Fruit fly (Drosophila melanogaster) whole organism, embryonic: ENCODE results near the gene dyl.

Source experiments
- Aef1 ChIP-seq: fragments of 200-800 bp; sonication (Bioruptor generic); IDR thresholded peaks from 3 replicates; pipeline ENCODE4 v1.3.6; 2022; ENCODE audit warnings: missing biosample characterization, missing genetic modification characterization
- Bdp1 ChIP-seq: fragments of 200-800 bp; sonication (Bioruptor generic); optimal IDR thresholded peaks from 3 replicates; lab custom pipeline; 2016; ENCODE audit warnings: missing biosample characterization, missing genetic modification characterization
- Bgb ChIP-seq: fragments of 200-800 bp; sonication (Bioruptor generic); IDR thresholded peaks from 2 replicates; pipeline ENCODE4 v1.3.6; 2022; ENCODE audit warnings: missing biosample characterization, missing genetic modification characterization; ENCODE audit not compliant: partially characterized antibody
- Blimp-1 ChIP-seq: fragments of 200-800 bp; sonication (Bioruptor generic); optimal IDR thresholded peaks from 3 replicates; lab custom pipeline; 2018; ENCODE audit warnings: missing biosample characterization, missing genetic modification characterization, mild to moderate bottlenecking, moderate library complexity, missing genetic modification reagents
- CG1024 ChIP-seq: fragments of 200-800 bp; sonication (Bioruptor generic); IDR thresholded peaks from 2 replicates; pipeline ENCODE4 v1.3.6; 2022; ENCODE audit warnings: missing biosample characterization, missing genetic modification characterization
- CG10462 ChIP-seq: fragments of 200-800 bp; sonication (Bioruptor generic); optimal IDR thresholded peaks from 2 replicates; lab custom pipeline; 2016; ENCODE audit warnings: missing biosample characterization, missing genetic modification characterization
- CG10565 ChIP-seq: fragments of 200-800 bp; sonication (Bioruptor generic); optimal IDR thresholded peaks from 3 replicates; lab custom pipeline; 2016; ENCODE audit warnings: missing biosample characterization, mild to moderate bottlenecking, missing genetic modification characterization
- CG14014 ChIP-seq: fragments of 200-800 bp; sonication (Bioruptor generic); IDR thresholded peaks from 2 replicates; pipeline ENCODE4 v1.3.6; 2022; ENCODE audit warnings: missing biosample characterization, missing genetic modification characterization
- CG15073 ChIP-seq: fragments of 200-800 bp; sonication (Bioruptor generic); optimal IDR thresholded peaks from 2 replicates; lab custom pipeline; 2016; ENCODE audit warnings: missing biosample characterization, missing genetic modification characterization
- CG1603 ChIP-seq: fragments of 200-800 bp; sonication (Bioruptor generic); optimal IDR thresholded peaks from 2 replicates; lab custom pipeline; 2019; ENCODE audit warnings: missing biosample characterization, mild to moderate bottlenecking, missing genetic modification characterization, moderate library complexity
- CG17328 ChIP-seq: fragments of 200-800 bp; sonication (Bioruptor generic); IDR thresholded peaks from 2 replicates; pipeline ENCODE4 v1.3.6; 2022; ENCODE audit warnings: missing biosample characterization, missing genetic modification characterization
- CG31224 ChIP-seq: fragments of 200-800 bp; sonication (Bioruptor generic); IDR thresholded peaks from 2 replicates; pipeline ENCODE4 v1.3.6; 2022; ENCODE audit warnings: missing biosample characterization, missing genetic modification characterization
- CG32532 ChIP-seq: fragments of 200-800 bp; sonication (Bioruptor generic); IDR thresholded peaks from 2 replicates; pipeline ENCODE4 v1.3.6; 2022; ENCODE audit warnings: missing biosample characterization, missing genetic modification characterization
- CG3726 ChIP-seq: fragments of 200-800 bp; sonication (Bioruptor generic); IDR thresholded peaks from 3 replicates; pipeline ENCODE4, ENCODE4 v1.3.6; 2022; ENCODE audit warnings: missing biosample characterization, missing genetic modification characterization
- CG3847 ChIP-seq: fragments of 200-800 bp; sonication (Bioruptor generic); IDR thresholded peaks from 2 replicates; pipeline ENCODE4 v1.3.6; 2022; ENCODE audit warnings: missing biosample characterization, missing genetic modification characterization
- CG4730 ChIP-seq: fragments of 200-800 bp; sonication (Bioruptor generic); IDR thresholded peaks from 2 replicates; pipeline ENCODE4 v1.3.6; 2022; ENCODE audit warnings: missing biosample characterization, missing genetic modification characterization
- CG5180 ChIP-seq: fragments of 200-800 bp; sonication (Bioruptor generic); optimal IDR thresholded peaks from 3 replicates; lab custom pipeline; 2017; ENCODE audit warnings: missing biosample characterization, missing genetic modification characterization, mild to moderate bottlenecking, moderate library complexity, missing genetic modification reagents
- CG7271 ChIP-seq: fragments of 200-800 bp; sonication (Bioruptor generic); optimal IDR thresholded peaks from 2 replicates; lab custom pipeline; 2018; ENCODE audit warnings: missing biosample characterization, mild to moderate bottlenecking, missing genetic modification characterization, moderate library complexity
- CG7745 ChIP-seq: fragments of 200-800 bp; sonication (Bioruptor generic); optimal IDR thresholded peaks from 2 replicates; lab custom pipeline; 2018; ENCODE audit warnings: missing biosample characterization, mild to moderate bottlenecking, missing genetic modification characterization, moderate library complexity
- CG7786 ChIP-seq: fragments of 200-800 bp; sonication (Bioruptor generic); optimal IDR thresholded peaks from 2 replicates; lab custom pipeline; 2016; ENCODE audit warnings: missing biosample characterization, missing genetic modification characterization
- CG7839 ChIP-seq: fragments of 200-800 bp; sonication (Bioruptor generic); optimal IDR thresholded peaks from 3 replicates; lab custom pipeline; 2018; ENCODE audit warnings: missing biosample characterization, mild to moderate bottlenecking, missing genetic modification characterization, moderate library complexity
- CG8281 ChIP-seq: fragments of 200-800 bp; sonication (Bioruptor generic); optimal IDR thresholded peaks from 2 replicates; lab custom pipeline; 2018; ENCODE audit warnings: missing biosample characterization, mild to moderate bottlenecking, missing genetic modification characterization, moderate library complexity
- CG8765 ChIP-seq: fragments of 200-800 bp; sonication (Bioruptor generic); IDR thresholded peaks from 2 replicates; pipeline ENCODE4 v1.3.6; 2022; ENCODE audit warnings: missing biosample characterization, missing genetic modification characterization
- Camta ChIP-seq: fragments of 200-800 bp; sonication (Bioruptor generic); optimal IDR thresholded peaks from 2 replicates; lab custom pipeline; 2016; ENCODE audit warnings: missing biosample characterization, missing genetic modification characterization
- D ChIP-seq, 2 experiments: fragments of 200-800 bp in 1 of 2; fragments of >200 bp in 1 of 2; sonication (Bioruptor generic) in 1 of 2; optimal IDR thresholded peaks; 2 replicates in 1 of 2; 3 replicates in 1 of 2; lab custom pipeline; 2017; ENCODE audit warnings: mild to moderate bottlenecking in 1 of 2, missing biosample characterization in 1 of 2, missing genetic modification characterization in 1 of 2, missing genetic modification reagents in 1 of 2
- D19B ChIP-seq: fragments of 200-800 bp; sonication (Bioruptor generic); optimal IDR thresholded peaks from 2 replicates; lab custom pipeline; 2017; ENCODE audit warnings: missing biosample characterization, mild to moderate bottlenecking, missing genetic modification characterization
- Dip3 ChIP-seq: fragments of 200-800 bp; sonication (Bioruptor generic); optimal IDR thresholded peaks from 3 replicates; lab custom pipeline; 2016; ENCODE audit warnings: missing biosample characterization, missing genetic modification characterization
- Doc2 ChIP-seq: fragments of 200-800 bp; sonication (Bioruptor generic); IDR thresholded peaks from 2 replicates; pipeline ENCODE4 v1.3.6; 2022; ENCODE audit warnings: missing biosample characterization, missing genetic modification characterization
- Dref ChIP-seq: fragments of 200-800 bp; sonication (Bioruptor generic); IDR thresholded peaks from 2 replicates; pipeline ENCODE4 v1.3.6; 2022; ENCODE audit warnings: missing biosample characterization, missing genetic modification characterization
- HLH3B ChIP-seq: fragments of 200-800 bp; sonication (Bioruptor generic); IDR thresholded peaks from 2 replicates; pipeline ENCODE4 v1.3.6; 2022; ENCODE audit warnings: missing biosample characterization, missing genetic modification characterization
- Hand ChIP-seq: fragments of 200-800 bp; sonication (Bioruptor generic); optimal IDR thresholded peaks from 2 replicates; lab custom pipeline; 2017; ENCODE audit warnings: mild to moderate bottlenecking, missing biosample characterization, missing genetic modification reagents, missing genetic modification characterization
- NC2α ChIP-seq: fragments of 200-800 bp; sonication (Bioruptor generic); optimal IDR thresholded peaks from 2 replicates; lab custom pipeline; 2016; ENCODE audit warnings: missing biosample characterization, missing genetic modification characterization
- Neu2 ChIP-seq: fragments of 200-800 bp; sonication (Bioruptor generic); optimal IDR thresholded peaks from 3 replicates; lab custom pipeline; 2016; ENCODE audit warnings: missing biosample characterization, missing genetic modification characterization, borderline replicate concordance
- Trl ChIP-seq, 3 experiments: fragments of >200 bp in 2 of 3; fragments of 200-800 bp in 1 of 3; sonication (Bioruptor generic) in 1 of 3; optimal IDR thresholded peaks; 2 replicates in 1 of 3; 3 replicates in 2 of 3; lab custom pipeline; 2016 to 2017; ENCODE audit warnings: missing biosample characterization in 1 of 3, missing genetic modification characterization in 1 of 3
- Vsx1 ChIP-seq: fragments of 200-800 bp; sonication (Bioruptor generic); optimal IDR thresholded peaks from 2 replicates; lab custom pipeline; 2017; ENCODE audit warnings: missing biosample characterization, mild to moderate bottlenecking, missing genetic modification characterization, missing genetic modification reagents
- ash1 ChIP-seq: fragments of 200-800 bp; sonication (Bioruptor generic); optimal IDR thresholded peaks from 2 replicates; lab custom pipeline; 2018; ENCODE audit warnings: missing biosample characterization, mild to moderate bottlenecking, missing genetic modification characterization
- bsh ChIP-seq, 2 experiments: fragments of 200-800 bp; sonication (Bioruptor generic); optimal IDR thresholded peaks; 2 replicates each; lab custom pipeline; 2017 to 2018; ENCODE audit warnings: mild to moderate bottlenecking in 2 of 2, missing biosample characterization in 2 of 2, missing genetic modification characterization in 2 of 2, moderate library complexity in 1 of 2
- btn ChIP-seq: fragments of 200-800 bp; sonication (Bioruptor generic); optimal IDR thresholded peaks from 2 replicates; lab custom pipeline; 2016; ENCODE audit warnings: missing biosample characterization, missing genetic modification characterization
- dysf ChIP-seq: fragments of 200-800 bp; sonication (Bioruptor generic); IDR thresholded peaks from 3 replicates; pipeline ENCODE4 v1.3.6; 2022; ENCODE audit warnings: missing biosample characterization, missing genetic modification characterization
- h ChIP-seq: fragments of >200 bp; optimal IDR thresholded peaks from 2 replicates; lab custom pipeline; 2017
- mam ChIP-seq: fragments of 200-800 bp; sonication (Bioruptor generic); optimal IDR thresholded peaks from 3 replicates; lab custom pipeline; 2016; ENCODE audit warnings: missing biosample characterization, missing genetic modification characterization
- nerfin-2 ChIP-seq: fragments of 200-800 bp; sonication (Bioruptor generic); IDR thresholded peaks from 2 replicates; pipeline ENCODE4 v1.3.6; 2022; ENCODE audit warnings: missing biosample characterization, missing genetic modification characterization; ENCODE audit not compliant: partially characterized antibody
- phol ChIP-seq: fragments of 200-800 bp; sonication (Bioruptor generic); optimal IDR thresholded peaks from 3 replicates; lab custom pipeline; 2018; ENCODE audit warnings: missing biosample characterization, mild to moderate bottlenecking, missing genetic modification characterization, moderate library complexity
- row ChIP-seq: fragments of 200-800 bp; sonication (Bioruptor generic); IDR thresholded peaks from 3 replicates; pipeline ENCODE4 v1.3.6; 2022; ENCODE audit warnings: missing biosample characterization, missing genetic modification characterization
- run ChIP-seq: fragments of 200-800 bp; sonication (Bioruptor generic); optimal IDR thresholded peaks from 3 replicates; lab custom pipeline; 2018; ENCODE audit warnings: missing biosample characterization, mild to moderate bottlenecking, missing genetic modification characterization
- sens ChIP-seq: fragments of 200-800 bp; sonication (Bioruptor generic); peaks from one replicate; lab custom pipeline; 2016; ENCODE audit warnings: missing biosample characterization, missing genetic modification characterization
- sens-2 ChIP-seq: fragments of 200-800 bp; sonication (Bioruptor generic); IDR thresholded peaks from 2 replicates; pipeline ENCODE4 v1.3.6; 2022; ENCODE audit warnings: missing biosample characterization, missing genetic modification characterization
- slp2 ChIP-seq: fragments of 200-800 bp; sonication (Bioruptor generic); optimal IDR thresholded peaks from 2 replicates; lab custom pipeline; 2016; ENCODE audit warnings: missing biosample characterization, missing genetic modification characterization
- sr ChIP-seq: fragments of 200-800 bp; sonication (Bioruptor generic); IDR thresholded peaks from 3 replicates; pipeline ENCODE4 v1.3.6; 2022; ENCODE audit warnings: missing biosample characterization, missing genetic modification characterization
- ssp ChIP-seq: fragments of 200-800 bp; sonication (Bioruptor generic); IDR thresholded peaks from 2 replicates; pipeline ENCODE4 v1.3.6; 2022; ENCODE audit warnings: missing biosample characterization, missing genetic modification characterization
- ttk ChIP-seq: fragments of 200-800 bp; sonication (Bioruptor generic); IDR thresholded peaks from 2 replicates; pipeline ENCODE4 v2.1.2; 2022; ENCODE audit warnings: missing biosample characterization, missing genetic modification characterization
- yki ChIP-seq: fragments of >200 bp; optimal IDR thresholded peaks from 3 replicates; lab custom pipeline; 2018

Gene dyl

DNA sequence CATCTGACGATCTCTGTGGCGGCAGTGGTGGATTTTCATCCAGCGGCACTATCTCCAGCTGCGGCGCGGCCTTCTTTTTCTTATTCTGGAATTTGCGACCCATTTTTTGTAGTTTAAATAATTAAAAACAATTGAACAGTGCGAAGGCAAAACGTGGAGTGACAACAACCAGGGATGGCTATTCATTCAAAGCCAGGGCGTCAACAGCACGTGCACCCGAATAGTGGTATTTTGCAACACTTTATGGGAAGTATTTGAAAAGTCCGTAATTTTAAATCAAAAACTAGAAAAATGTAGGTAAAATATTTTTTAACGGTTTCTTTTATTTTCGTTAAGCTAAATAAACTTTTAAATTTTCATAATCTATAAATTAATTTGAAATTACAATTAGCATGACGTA, 24.9 kb downstream of the dyl start, which contains the start of gene CG11583 (continued):
- no peak for TF ChIP-seq dysf (GFP tag; lab: Robert Waterston, UW)
- peak; percentile 66 for TF ChIP-seq CG32532 (GFP tag; lab: Robert Waterston, UW)
- TF ChIP-seq CG14014 = peak; percentile 25; the same call in 1 of the 2 replicates
- no peak for TF ChIP-seq h (lab: Kevin White, UChicago)
- TF ChIP-seq btn = no peak
- no peak for TF ChIP-seq CG8765 (GFP tag; lab: Robert Waterston, UW)
- TF ChIP-seq Vsx1 = no peak
- TF ChIP-seq Bgb (GFP tag; lab: Robert Waterston, UW) = no peak
- TF ChIP-seq CG31224 (GFP tag; lab: Robert Waterston, UW) = no peak
- peak; percentile 25 for TF ChIP-seq slp2 (GFP tag; lab: Kevin White, UChicago)
- TF ChIP-seq CG5180 (GFP tag; lab: Kevin White, UChicago) = no peak
- TF ChIP-seq Dip3 = peak; percentile 54
- TF ChIP-seq CG7745 = no peak
- TF ChIP-seq sens-2 (GFP tag; lab: Robert Waterston, UW) = no peak
- no peak for TF ChIP-seq ash1 (GFP tag; lab: Kevin White, UChicago)
- no peak for TF ChIP-seq CG15073 (GFP tag; lab: Kevin White, UChicago)
- TF ChIP-seq CG1024 (GFP tag; lab: Robert Waterston, UW) = no peak
- no peak for TF ChIP-seq sr (GFP tag; lab: Robert Waterston, UW)
- peak; percentile 68 for TF ChIP-seq CG3847
- TF ChIP-seq Dref (GFP tag; lab: Robert Waterston, UW) = peak; percentile 38; the same call in 1 of the 2 replicates
- no peak for TF ChIP-seq CG4730 (GFP tag; lab: Robert Waterston, UW)
- TF ChIP-seq Blimp-1 = no peak
- no peak for TF ChIP-seq NC2α (GFP tag; lab: Kevin White, UChicago)
- no peak for TF ChIP-seq Bdp1
- no peak for TF ChIP-seq D19B
- TF ChIP-seq CG7271 (tag; lab: Kevin White, UChicago) = no peak
- no peak for TF ChIP-seq Doc2 (GFP tag; lab: Robert Waterston, UW)
- no peak for TF ChIP-seq CG10462
- TF ChIP-seq D (optimal IDR thresholded peaks at IDR 0.05; lab: Kevin White, UChicago) = no peak
- no peak for TF ChIP-seq D (GFP tag; optimal IDR thresholded peaks at IDR 0.05; lab: Kevin White, UChicago)
- no peak for TF ChIP-seq CG8281 (tag; lab: Kevin White, UChicago)
- peak; percentile 64 for TF ChIP-seq CG1603 (tag; lab: Kevin White, UChicago)
- TF ChIP-seq nerfin-2 (GFP tag; lab: Robert Waterston, UW) = no peak
- TF ChIP-seq Hand = no peak
- no peak for TF ChIP-seq Aef1 (GFP tag; lab: Robert Waterston, UW)
- TF ChIP-seq CG17328 = no peak
- TF ChIP-seq bsh (GFP tag; optimal IDR thresholded peaks at IDR 0.05; lab: Kevin White, UChicago) = no peak
- no peak for TF ChIP-seq Neu2 (GFP tag; lab: Kevin White, UChicago)
- peak; percentile 93 for TF ChIP-seq sens (GFP tag; lab: Kevin White, UChicago)
- TF ChIP-seq CG7786 = peak; percentile 40
- no peak for TF ChIP-seq ssp (GFP tag; lab: Robert Waterston, UW)
- TF ChIP-seq row = peak; percentile 67
- no peak for TF ChIP-seq ttk
- no peak for TF ChIP-seq Trl (optimal IDR thresholded peaks at IDR 0.05; lab: Kevin White, UChicago)
- peak; percentile 34 for TF ChIP-seq Trl (GFP tag; optimal IDR thresholded peaks at IDR 0.05; lab: Kevin White, UChicago)
- TF ChIP-seq mam (GFP tag; lab: Kevin White, UChicago) = peak; percentile 69
- no peak for TF ChIP-seq yki (lab: Kevin White, UChicago)
- TF ChIP-seq Camta (GFP tag; lab: Kevin White, UChicago) = no peak
- no peak for TF ChIP-seq CG10565 (GFP tag; lab: Kevin White, UChicago)
- no peak for TF ChIP-seq CG7839 (tag; lab: Kevin White, UChicago)
- TF ChIP-seq HLH3B = no peak
- no peak for TF ChIP-seq run (tag; lab: Kevin White, UChicago)
- no peak for TF ChIP-seq CG3726 (GFP tag; lab: Robert Waterston, UW)
- TF ChIP-seq phol (tag; lab: Kevin White, UChicago) = peak; percentile 54
